Fruit fly (Drosophila melanogaster): ENCODE data around the gene Myo61F.

DNA sequence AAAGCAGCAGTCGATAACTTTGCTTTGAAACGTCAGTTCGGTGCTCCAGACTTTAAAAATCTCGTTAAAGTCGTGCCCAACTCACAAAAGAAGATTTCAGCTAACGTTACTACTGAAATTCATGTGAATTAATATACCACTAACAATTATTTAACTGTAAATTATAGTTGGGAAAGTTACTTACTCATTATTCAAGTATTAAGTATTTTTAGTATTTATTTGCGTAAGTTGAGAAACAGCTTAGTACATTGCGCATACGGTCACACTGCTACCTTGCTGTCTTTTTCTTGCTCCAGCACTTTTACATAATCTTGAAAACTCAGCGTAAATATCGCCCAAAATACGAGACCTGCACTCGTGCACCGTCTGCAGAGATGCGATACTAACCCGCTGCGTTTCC, 11.4 kb downstream of the Myo61F start, which contains the start of gene ND-ACP:
- TF ChIP-seq psq (optimal IDR thresholded peaks at IDR 0.05) (peak; percentile 70), ttk (optimal IDR thresholded peaks at IDR 0.05) (no peak)

Measured in Kc167 (cell line).